Worm (Caenorhabditis elegans) whole organism, L3 larva: Measurements from ENCODE around the gene K03B8.8.
A peak's percentile ranks its signal among the peaks of the same experiment; 100 is the strongest.

Experiments used
- aly-2 ChIP-seq: fragments of 150-350 bp; optimal IDR thresholded peaks from 2 replicates; lab custom pipeline; 2014; ENCODE audit warnings: missing biosample characterization, missing genetic modification characterization
- ama-1 ChIP-seq: fragments of 150-350 bp; optimal IDR thresholded peaks from 2 replicates; lab custom pipeline; 2018
- ceh-16 ChIP-seq: sonication (generic microtip); optimal IDR thresholded peaks from 2 replicates; lab custom pipeline; 2017; ENCODE audit warnings: missing biosample characterization, missing genetic modification characterization
- ceh-9 ChIP-seq: sonication (generic microtip); optimal IDR thresholded peaks from 2 replicates; lab custom pipeline; 2018; ENCODE audit warnings: missing biosample characterization, missing genetic modification characterization
- daf-12 ChIP-seq: fragments of 150-350 bp; optimal IDR thresholded peaks from 2 replicates; lab custom pipeline; 2014; ENCODE audit warnings: missing biosample characterization, missing genetic modification reagents, missing genetic modification characterization
- egl-27 ChIP-seq: sonication (generic microtip); optimal IDR thresholded peaks from 4 replicates; lab custom pipeline; 2017; ENCODE audit warnings: missing biosample characterization, missing genetic modification reagents, missing genetic modification characterization
- egl-5 ChIP-seq: fragments of 150-350 bp; optimal IDR thresholded peaks from 2 replicates; lab custom pipeline; 2017; ENCODE audit warnings: missing biosample characterization, missing genetic modification reagents, missing genetic modification characterization, inconsistent platforms
- elt-1 ChIP-seq: fragments of 150-350 bp; optimal IDR thresholded peaks from 2 replicates; lab custom pipeline; 2014; ENCODE audit warnings: missing biosample characterization, missing genetic modification characterization
- elt-2 ChIP-seq: sonication (generic microtip); optimal IDR thresholded peaks from 2 replicates; lab custom pipeline; 2016; ENCODE audit warnings: missing genetic modification reagents, mild to moderate bottlenecking, missing genetic modification characterization, missing compliant biosample characterization
- eor-1 ChIP-seq, 2 experiments: fragments of 150-350 bp; optimal IDR thresholded peaks; 2 replicates each; lab custom pipeline; 2014 to 2018; ENCODE audit warnings: missing biosample characterization in 2 of 2, missing genetic modification characterization in 2 of 2
- fkh-10 ChIP-seq: sonication (generic microtip); optimal IDR thresholded peaks from 2 replicates; lab custom pipeline; 2017; ENCODE audit warnings: missing biosample characterization, missing genetic modification reagents, missing genetic modification characterization
- fkh-2 ChIP-seq: fragments of 150-350 bp; optimal IDR thresholded peaks from 2 replicates; lab custom pipeline; 2014; ENCODE audit warnings: missing biosample characterization, missing genetic modification reagents, missing genetic modification characterization
- fos-1 ChIP-seq: fragments of 150-350 bp; optimal IDR thresholded peaks from 2 replicates; lab custom pipeline; 2014; ENCODE audit warnings: missing biosample characterization, missing genetic modification characterization
- jun-1 ChIP-seq: fragments of 150-350 bp; optimal IDR thresholded peaks from 2 replicates; lab custom pipeline; 2014; ENCODE audit warnings: missing biosample characterization, missing genetic modification reagents, missing genetic modification characterization
- lin-39 ChIP-seq: fragments of 150-350 bp; optimal IDR thresholded peaks from 2 replicates; lab custom pipeline; 2018; ENCODE audit warnings: missing biosample characterization, missing genetic modification reagents, missing genetic modification characterization
- lsy-12 ChIP-seq: sonication (generic microtip); optimal IDR thresholded peaks from 2 replicates; lab custom pipeline; 2016; ENCODE audit warnings: mild to moderate bottlenecking, missing genetic modification characterization, missing compliant biosample characterization
- mml-1 ChIP-seq: fragments of 150-350 bp; sonication (generic microtip); optimal IDR thresholded peaks from 3 replicates; lab custom pipeline; 2014; ENCODE audit warnings: missing biosample characterization, missing genetic modification characterization
- nfya-1 ChIP-seq: sonication (generic microtip); optimal IDR thresholded peaks from 2 replicates; lab custom pipeline; 2017; ENCODE audit warnings: missing genetic modification characterization, mild to moderate bottlenecking, missing compliant biosample characterization, antibody characterized with exemption, moderate library complexity; ENCODE audit not compliant: insufficient read depth
- nhr-12 ChIP-seq: fragments of 150-350 bp; optimal IDR thresholded peaks from 2 replicates; lab custom pipeline; 2014; ENCODE audit warnings: missing biosample characterization, missing genetic modification characterization
- nhr-23 ChIP-seq: fragments of 150-350 bp; optimal IDR thresholded peaks from 2 replicates; lab custom pipeline; 2014; ENCODE audit warnings: missing biosample characterization, missing genetic modification reagents, missing genetic modification characterization
- nhr-25 ChIP-seq: sonication (generic microtip); optimal IDR thresholded peaks from 2 replicates; lab custom pipeline; 2017; ENCODE audit warnings: missing biosample characterization, missing genetic modification characterization
- nhr-43 ChIP-seq: sonication (generic microtip); optimal IDR thresholded peaks from 2 replicates; lab custom pipeline; 2016; ENCODE audit warnings: mild to moderate bottlenecking, missing genetic modification characterization, missing compliant biosample characterization; ENCODE audit not compliant: poor library complexity, severe bottlenecking
- nhr-67 ChIP-seq: fragments of 150-350 bp; optimal IDR thresholded peaks from 2 replicates; lab custom pipeline; 2014; ENCODE audit warnings: missing biosample characterization, missing genetic modification characterization
- pqm-1 ChIP-seq: fragments of 150-350 bp; optimal IDR thresholded peaks from 2 replicates; lab custom pipeline; 2017; ENCODE audit warnings: missing biosample characterization, missing genetic modification characterization, inconsistent platforms
- sea-2 ChIP-seq: fragments of 150-350 bp; sonication (generic microtip); optimal IDR thresholded peaks from 4 replicates; lab custom pipeline; 2014; ENCODE audit warnings: missing biosample characterization, missing genetic modification reagents, missing genetic modification characterization
- skn-1 ChIP-seq: fragments of 150-350 bp; optimal IDR thresholded peaks from 2 replicates; lab custom pipeline; 2014; ENCODE audit warnings: missing biosample characterization, missing genetic modification characterization
- tbx-2 ChIP-seq: sonication (generic microtip); optimal IDR thresholded peaks from 2 replicates; lab custom pipeline; 2016; ENCODE audit warnings: mild to moderate bottlenecking, missing genetic modification characterization, missing compliant biosample characterization
- unc-39 ChIP-seq: sonication (generic microtip); optimal IDR thresholded peaks from 4 replicates; lab custom pipeline; 2017; ENCODE audit warnings: missing biosample characterization, missing genetic modification characterization
- zag-1 ChIP-seq: fragments of 150-350 bp; optimal IDR thresholded peaks from 2 replicates; lab custom pipeline; 2014; ENCODE audit warnings: missing biosample characterization, missing genetic modification characterization
- ztf-4 ChIP-seq: fragments of 150-350 bp; optimal IDR thresholded peaks from 2 replicates; lab custom pipeline; 2014; ENCODE audit warnings: missing biosample characterization, missing genetic modification characterization

Gene K03B8.8

ce11 chrV:11410902-11411561 lies at the start of gene K03B8.8, which contains the start of gene grl-3:
K03B8.8 (minus strand) TSS chrV:11411002.
grl-3 (plus strand) TSS chrV:11411511.
- no peak for TF ChIP-seq nhr-67
- no peak for TF ChIP-seq egl-5
- no peak for TF ChIP-seq unc-39 (tag; lab: Kevin White, UChicago)
- no peak for TF ChIP-seq skn-1 (tag; lab: Kevin White, UChicago)
- TF ChIP-seq zag-1 (tag; lab: Kevin White, UChicago): no peak
- TF ChIP-seq nhr-43: no peak
- TF ChIP-seq eor-1 (tag; optimal IDR thresholded peaks at IDR 0.05; lab: Kevin White, UChicago): no peak
- TF ChIP-seq nfya-1 (tag; lab: Kevin White, UChicago): no peak
- TF ChIP-seq aly-2 (tag; lab: Kevin White, UChicago): no peak
- TF ChIP-seq nhr-23 (tag; lab: Kevin White, UChicago): no peak
- TF ChIP-seq sea-2: no peak

DNA sequence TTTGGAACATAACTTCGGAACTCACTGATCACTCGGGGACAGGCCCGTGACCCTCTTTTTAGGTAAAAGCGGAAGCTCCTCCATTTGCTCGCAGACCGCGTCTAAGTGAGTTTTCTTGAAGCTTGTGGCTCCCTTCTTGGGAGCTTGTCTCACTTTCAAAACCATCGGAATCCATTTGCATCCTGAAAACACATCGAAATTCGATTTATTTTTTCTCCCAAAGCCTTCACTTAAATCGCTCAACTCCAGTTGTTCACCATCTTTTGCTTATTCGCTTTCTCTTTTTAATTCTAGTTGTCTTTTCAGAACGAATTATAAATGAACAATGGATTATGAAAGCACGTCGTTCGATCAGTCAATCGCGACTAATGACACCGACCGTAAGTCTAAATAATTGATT lies 48.5 kb upstream of the K03B8.8 start, which contains the start of gene T11F9.1:
TSS of gene T11F9.1 (plus strand) at position 301 of the 400 bp plus-strand sequence.
- TF ChIP-seq ama-1 (lab: Kevin White, UChicago) (no peak), elt-2 (tag; lab: Kevin White, UChicago) (no peak), nhr-25 (tag; lab: Kevin White, UChicago) (no peak), ceh-9 (tag; lab: Kevin White, UChicago) (no peak), unc-39 (tag; lab: Kevin White, UChicago) (no peak), nhr-23 (tag; lab: Kevin White, UChicago) (no peak), lin-39 (tag; lab: Kevin White, UChicago) (no peak), mml-1 (tag; lab: Kevin White, UChicago) (no peak), pqm-1 (tag; lab: Kevin White, UChicago) (no peak)

DNA sequence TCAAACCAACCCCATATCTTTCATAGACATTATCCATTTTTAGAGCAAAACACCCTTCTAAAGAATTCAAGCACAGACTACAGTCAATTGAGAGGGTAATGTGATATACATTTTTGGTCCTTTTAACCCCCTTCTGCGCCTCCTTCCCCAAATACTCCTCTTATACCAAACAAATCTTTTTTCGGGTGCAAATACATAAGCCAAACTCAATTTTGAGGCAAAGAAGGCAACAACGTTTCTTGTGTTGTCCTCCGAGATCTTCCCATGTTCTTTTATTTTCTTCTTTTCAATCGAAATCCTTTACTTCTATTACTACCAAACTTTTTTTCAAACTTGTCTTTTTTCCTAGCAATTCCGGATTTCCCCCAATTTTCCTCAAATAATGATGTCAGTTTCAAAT lies 44.1 kb upstream of the K03B8.8 start:
- TF ChIP-seq nhr-23 (tag; lab: Kevin White, UChicago) (no peak), nhr-43 (no peak), lsy-12 (tag; lab: Kevin White, UChicago) (no peak), lin-39 (tag; lab: Kevin White, UChicago) (no peak), daf-12 (tag; lab: Kevin White, UChicago) (no peak), skn-1 (tag; lab: Kevin White, UChicago) (no peak), jun-1 (tag; lab: Kevin White, UChicago) (no peak), fkh-2 (tag; lab: Kevin White, UChicago) (no peak), tbx-2 (no peak)

ce11 chrV:11450257-11450656 lies 39.5 kb upstream of the K03B8.8 start, which contains the start of gene col-156:
col-156 (minus strand) TSS chrV:11450357.
- TF ChIP-seq fkh-10 (GFP tag; lab: Kevin White, UChicago): no peak
- no peak for TF ChIP-seq elt-1
- TF ChIP-seq zag-1 (tag; lab: Kevin White, UChicago): no peak
- TF ChIP-seq nhr-12 (tag; lab: Kevin White, UChicago): no peak
- no peak for TF ChIP-seq pqm-1 (tag; lab: Kevin White, UChicago)
- TF ChIP-seq egl-27 (tag; lab: Kevin White, UChicago): no peak
- TF ChIP-seq ztf-4: no peak
- TF ChIP-seq, all 47 proteins: peak for 0

DNA sequence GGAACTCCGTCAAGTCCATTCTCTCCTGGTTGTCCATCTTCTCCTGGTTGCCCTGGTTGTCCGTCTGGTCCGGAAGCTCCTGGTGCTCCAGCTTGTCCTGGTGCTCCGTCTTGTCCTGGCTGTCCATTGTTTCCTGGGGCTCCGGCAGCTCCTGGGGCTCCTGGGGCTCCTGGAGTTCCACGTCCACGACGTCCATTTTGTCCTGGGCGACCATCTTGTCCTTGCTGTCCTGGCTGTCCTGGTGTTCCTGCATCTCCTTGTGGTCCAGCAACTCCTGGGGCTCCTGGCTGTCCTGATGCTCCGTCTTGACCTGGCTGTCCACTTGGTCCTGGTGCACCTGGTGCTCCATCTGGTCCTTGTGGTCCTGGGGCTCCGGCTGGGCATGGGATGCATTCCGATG lies 38.6 kb upstream of the K03B8.8 start:
- no peak for TF ChIP-seq fos-1 (tag; lab: Kevin White, UChicago)
- no peak for TF ChIP-seq ztf-4
- no peak for TF ChIP-seq aly-2 (tag; lab: Kevin White, UChicago)
- TF ChIP-seq, all 47 proteins: peak for 0

ce11 chrV:11446297-11446696 lies 35.5 kb upstream of the K03B8.8 start, which contains the start of gene mig-17:
mig-17 (plus strand) TSS chrV:11446685.
- peak; percentile 53 for TF ChIP-seq egl-5
- TF ChIP-seq nfya-1 (tag; lab: Kevin White, UChicago): peak; percentile 23
- TF ChIP-seq ceh-16 (tag; lab: Kevin White, UChicago): no peak
